Fruit fly (Drosophila melanogaster) whole organism, pupa: Measurements from ENCODE around the gene Ac13E.

Source experiments
- CG12605 ChIP-seq: fragments of 200-800 bp; sonication (Bioruptor generic); IDR thresholded peaks from 2 replicates; pipeline ENCODE4 v1.3.6; 2022; ENCODE audit warnings: missing biosample characterization, missing genetic modification characterization
- CG14655 ChIP-seq: fragments of 200-800 bp; sonication (Bioruptor generic); optimal IDR thresholded peaks from 3 replicates; lab custom pipeline; 2017; ENCODE audit warnings: mild to moderate bottlenecking, missing biosample characterization, missing genetic modification reagents, missing genetic modification characterization
- CG15710 ChIP-seq: fragments of 200-800 bp; sonication (Bioruptor generic); optimal IDR thresholded peaks from 2 replicates; lab custom pipeline; 2018; ENCODE audit warnings: missing biosample characterization, mild to moderate bottlenecking, missing genetic modification characterization, moderate library complexity
- CG32121 ChIP-seq: fragments of 200-800 bp; sonication (Bioruptor generic); IDR thresholded peaks from 2 replicates; pipeline ENCODE4 v1.3.6; 2022; ENCODE audit warnings: missing biosample characterization, missing genetic modification characterization
- CG8301 ChIP-seq: fragments of 200-800 bp; sonication (Bioruptor generic); optimal IDR thresholded peaks from 2 replicates; lab custom pipeline; 2018; ENCODE audit warnings: missing biosample characterization, mild to moderate bottlenecking, missing genetic modification characterization
- EcR ChIP-seq: fragments of 200-800 bp; sonication (Bioruptor generic); optimal IDR thresholded peaks from 3 replicates; lab custom pipeline; 2019; ENCODE audit warnings: missing biosample characterization, missing genetic modification characterization, mild to moderate bottlenecking, moderate library complexity, missing genetic modification reagents
- Ets98B ChIP-seq: fragments of 200-800 bp; sonication (Bioruptor generic); IDR thresholded peaks from 2 replicates; pipeline ENCODE4 v1.3.6; 2022; ENCODE audit warnings: missing biosample characterization, missing genetic modification characterization
- Pif1B ChIP-seq: fragments of 200-800 bp; sonication (Bioruptor generic); optimal IDR thresholded peaks from 3 replicates; lab custom pipeline; 2016; ENCODE audit warnings: missing biosample characterization, missing genetic modification characterization
- Snoo ChIP-seq: fragments of 200-800 bp; sonication (Bioruptor generic); optimal IDR thresholded peaks from 3 replicates; lab custom pipeline; 2017; ENCODE audit warnings: missing biosample characterization, mild to moderate bottlenecking, missing genetic modification characterization, inconsistent platforms
- gl ChIP-seq: fragments of 200-800 bp; sonication (Bioruptor generic); optimal IDR thresholded peaks from 2 replicates; lab custom pipeline; 2018; ENCODE audit warnings: missing biosample characterization, mild to moderate bottlenecking, missing genetic modification characterization

dm6 chrX:15530369-15530768, 23.7 kb downstream of the Ac13E start:
- TF ChIP-seq Pif1B: peak; percentile 41
- TF ChIP-seq CG12605 (GFP tag; lab: Robert Waterston, UW): no peak
- no peak for TF ChIP-seq Ets98B
- TF ChIP-seq CG32121 (GFP tag; lab: Robert Waterston, UW): no peak
- peak; percentile 46 for TF ChIP-seq Snoo (tag; lab: Kevin White, UChicago)
- no peak for TF ChIP-seq gl (tag; lab: Kevin White, UChicago)
- TF ChIP-seq CG8301 (tag; lab: Kevin White, UChicago): no peak
- peak; percentile 57 for TF ChIP-seq CG15710 (tag; lab: Kevin White, UChicago)
- peak; percentile 19 for TF ChIP-seq CG14655 (GFP tag; lab: Kevin White, UChicago)
- TF ChIP-seq EcR (GFP tag; lab: Kevin White, UChicago): no peak
